Fruit fly (Drosophila melanogaster): ENCODE measurements around the gene Deaf1.
A peak's percentile ranks its signal among the peaks of the same experiment; 100 is the strongest.

Gene Deaf1

DNA sequence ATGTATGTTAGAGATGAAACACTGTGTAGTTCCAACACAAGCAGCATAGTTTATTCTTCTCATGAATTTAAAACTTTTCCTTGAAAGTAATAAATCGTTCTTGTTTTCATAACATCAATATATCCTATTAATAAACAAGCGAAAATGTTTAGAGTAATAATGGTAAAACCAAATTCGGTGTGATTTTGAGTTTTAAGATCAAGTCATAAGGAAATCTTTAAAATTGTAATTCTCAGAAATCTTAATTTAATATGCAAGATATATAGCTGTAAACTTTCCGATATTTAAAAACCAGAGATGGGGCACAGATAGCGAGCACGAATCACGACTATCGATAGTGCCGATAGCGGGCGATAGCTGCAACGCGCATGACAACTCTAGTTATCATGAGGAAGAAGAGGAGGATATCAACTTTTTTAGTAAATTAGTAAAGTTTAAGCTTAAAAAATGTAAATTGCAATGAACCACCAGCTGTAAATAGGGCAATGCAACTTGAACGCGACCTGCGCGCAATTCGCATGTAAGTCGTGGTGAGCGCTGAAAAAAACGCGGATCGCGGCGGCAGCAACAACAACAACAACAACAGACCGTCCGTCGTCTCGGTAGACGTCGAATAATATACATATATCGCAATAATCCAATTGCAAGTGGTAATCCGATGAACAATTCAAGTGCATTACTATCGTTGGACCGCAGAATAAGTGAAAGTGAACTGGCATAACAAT is at the start of gene Deaf1, which contains the start of gene Fibp (continued):
- TF ChIP-seq Ssrp (tag; optimal IDR thresholded peaks at IDR 0.05) (peak; percentile 78), TFAM (GFP tag; optimal IDR thresholded peaks at IDR 0.05) (no peak), CG10543 (GFP tag; optimal IDR thresholded peaks at IDR 0.05) (peak; percentile 73), CG3065 (GFP tag; optimal IDR thresholded peaks at IDR 0.05) (peak; percentile 48), jumu (GFP tag; optimal IDR thresholded peaks at IDR 0.05) (peak; percentile 80), BtbVII (GFP tag; optimal IDR thresholded peaks at IDR 0.05) (peak; percentile 34), CG15514 (GFP tag; optimal IDR thresholded peaks at IDR 0.05) (peak; percentile 96), chn (GFP tag; optimal IDR thresholded peaks at IDR 0.05) (peak; percentile 87), nmo (GFP tag; optimal IDR thresholded peaks at IDR 0.05) (peak; percentile 89), maf-S (GFP tag; optimal IDR thresholded peaks at IDR 0.05) (peak; percentile 73), CG3847 (GFP tag; IDR thresholded peaks at IDR 0.05) (peak; percentile 85), grn (GFP tag; optimal IDR thresholded peaks at IDR 0.05) (peak; percentile 62), hb (GFP tag; IDR thresholded peaks at IDR 0.05; ENCODE audit: partially characterized antibody) (peak; percentile 99), CG11504 (tag; optimal IDR thresholded peaks at IDR 0.05) (peak; percentile 79), CG12391 (tag; optimal IDR thresholded peaks at IDR 0.05) (peak; percentile 88), Myb (GFP tag; optimal IDR thresholded peaks at IDR 0.05) (peak; percentile 62), Hsf (GFP tag; optimal IDR thresholded peaks at IDR 0.05) (peak; percentile 82), al (GFP tag; IDR thresholded peaks at IDR 0.05) (peak; percentile 71), fu2 (GFP tag; optimal IDR thresholded peaks at IDR 0.05) (peak; percentile 88), Bgb (GFP tag; IDR thresholded peaks at IDR 0.05; ENCODE audit: partially characterized antibody) (peak; percentile 99), Doc2 (GFP tag; IDR thresholded peaks at IDR 0.05) (no peak), CG2678 (tag; optimal IDR thresholded peaks at IDR 0.05) (peak; percentile 80), Ravus (GFP tag; IDR thresholded peaks at IDR 0.05) (no peak; the same call in 1 of the 2 replicates), kah (GFP tag; optimal IDR thresholded peaks at IDR 0.05) (no peak), MBD-R2 (GFP tag; IDR thresholded peaks at IDR 0.05) (peak; percentile 75), CG11695 (GFP tag; IDR thresholded peaks at IDR 0.05) (no peak), lilli (GFP tag; optimal IDR thresholded peaks at IDR 0.05) (peak; percentile 89), Doc3 (GFP tag; IDR thresholded peaks at IDR 0.05; ENCODE audit: partially characterized antibody) (peak; percentile 96), CG8478 (optimal IDR thresholded peaks at IDR 0.05) (no peak), CG1832 (GFP tag; optimal IDR thresholded peaks at IDR 0.05) (no peak), Usf (GFP tag; optimal IDR thresholded peaks at IDR 0.05) (peak; percentile 41), exex (tag; optimal IDR thresholded peaks at IDR 0.05) (peak; percentile 42), BEAF-32 (GFP tag; optimal IDR thresholded peaks at IDR 0.05) (peak; percentile 100), CG4404 (GFP tag; IDR thresholded peaks at IDR 0.05) (peak; percentile 49; the same call in 1 of the 2 replicates), CG6765 (GFP tag; optimal IDR thresholded peaks at IDR 0.05) (no peak), CG8359 (GFP tag; optimal IDR thresholded peaks at IDR 0.05; ENCODE audit: borderline replicate concordance) (peak; percentile 5), CoRest (tag; optimal IDR thresholded peaks at IDR 0.05) (peak; percentile 88), Mad (GFP tag; optimal IDR thresholded peaks at IDR 0.05) (peak; percentile 55), Dp (GFP tag; optimal IDR thresholded peaks at IDR 0.05) (peak; percentile 2), Asciz (GFP tag; optimal IDR thresholded peaks at IDR 0.05) (no peak), Lhr (GFP tag; optimal IDR thresholded peaks at IDR 0.05) (peak; percentile 68), CG14441 (GFP tag; IDR thresholded peaks at IDR 0.05) (peak; percentile 57; the same call in 1 of the 2 replicates), CG12744 (GFP tag; optimal IDR thresholded peaks at IDR 0.05) (peak; percentile 56), ind (GFP tag; optimal IDR thresholded peaks at IDR 0.05) (peak; percentile 81), wdn (GFP tag; IDR thresholded peaks at IDR 0.05) (0 out of 2 replicates have a peak, but pooled peaks have one; percentile 37), hbn (GFP tag; IDR thresholded peaks at IDR 0.05; ENCODE audit: partially characterized antibody) (peak; percentile 95), usp (GFP tag; optimal IDR thresholded peaks at IDR 0.05) (no peak), zen2 (GFP tag; IDR thresholded peaks at IDR 0.05; ENCODE audit: partially characterized antibody) (peak; percentile 97), CG43689 (GFP tag; IDR thresholded peaks at IDR 0.05) (no peak)

All from whole organism, embryonic.